Fruit fly (Drosophila melanogaster): ENCODE measurements around the gene CG42458.

Gene CG42458

DNA sequence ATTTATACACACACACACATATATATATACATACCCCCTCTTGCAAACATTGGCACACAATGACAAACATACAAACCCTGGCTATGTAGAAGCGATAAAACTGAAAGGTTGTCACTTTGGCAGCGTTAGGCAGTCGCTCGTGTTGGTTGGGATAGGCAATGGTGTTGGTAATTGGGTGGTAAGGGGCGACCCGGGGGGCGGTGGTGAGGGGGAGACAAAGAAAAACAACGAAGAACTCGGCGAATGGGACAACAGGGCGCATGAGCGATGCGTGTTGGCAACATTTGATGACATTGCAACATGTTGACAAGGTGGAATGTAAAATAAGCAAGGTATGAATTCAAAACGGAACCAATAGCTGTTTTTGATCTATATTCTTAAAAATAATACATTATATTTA, 1.0 kb upstream of the CG42458 start:
- TF ChIP-seq CG17806 (tag; optimal IDR thresholded peaks at IDR 0.05) (no peak), CG12605 (GFP tag; IDR thresholded peaks at IDR 0.05) (no peak), EcR (GFP tag; optimal IDR thresholded peaks at IDR 0.05) (no peak)

DNA sequence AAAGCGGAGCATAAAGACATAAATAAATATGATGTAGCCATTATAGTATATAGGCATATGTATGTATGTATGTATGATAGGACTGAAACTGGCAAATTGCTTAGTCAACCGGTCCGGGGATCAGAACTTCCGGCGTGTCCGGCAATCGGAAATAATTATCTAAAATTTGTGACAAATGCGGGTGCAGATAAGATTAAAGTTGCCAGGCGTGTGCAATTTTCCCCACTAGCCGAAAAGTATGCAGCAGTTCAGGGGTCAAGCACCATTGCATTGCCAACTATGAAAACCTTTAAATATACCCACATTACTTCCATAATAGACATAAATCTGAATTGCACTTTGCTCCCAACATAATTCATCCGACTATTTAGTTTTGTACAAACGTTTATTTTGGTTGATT, 8.6 kb downstream of the CG42458 start:
- TF ChIP-seq CG15710 (tag; optimal IDR thresholded peaks at IDR 0.05): no peak
- no peak for TF ChIP-seq EcR (GFP tag; optimal IDR thresholded peaks at IDR 0.05)
- no peak for TF ChIP-seq CG12605 (GFP tag; IDR thresholded peaks at IDR 0.05)
- no peak for TF ChIP-seq CG32121 (GFP tag; IDR thresholded peaks at IDR 0.05)
- TF ChIP-seq Snoo (tag; optimal IDR thresholded peaks at IDR 0.05): no peak
- TF ChIP-seq rn (GFP tag; IDR thresholded peaks at IDR 0.05): no peak
- no peak for TF ChIP-seq CG17806 (tag; optimal IDR thresholded peaks at IDR 0.05)
- no peak for TF ChIP-seq CG8159 (tag; optimal IDR thresholded peaks at IDR 0.05)
- TF ChIP-seq CG10348 (GFP tag; IDR thresholded peaks at IDR 0.05): no peak
- TF ChIP-seq CG9948 (tag; optimal IDR thresholded peaks at IDR 0.05): no peak
- no peak for TF ChIP-seq CG34367 (tag; optimal IDR thresholded peaks at IDR 0.05)
- TF ChIP-seq D1 (tag; optimal IDR thresholded peaks at IDR 0.05): no peak
- no peak for TF ChIP-seq CG4496 (GFP tag; IDR thresholded peaks at IDR 0.05)
- no peak for TF ChIP-seq gl (tag; optimal IDR thresholded peaks at IDR 0.05)
- TF ChIP-seq fd96Ca (GFP tag; IDR thresholded peaks at IDR 0.05): no peak

DNA sequence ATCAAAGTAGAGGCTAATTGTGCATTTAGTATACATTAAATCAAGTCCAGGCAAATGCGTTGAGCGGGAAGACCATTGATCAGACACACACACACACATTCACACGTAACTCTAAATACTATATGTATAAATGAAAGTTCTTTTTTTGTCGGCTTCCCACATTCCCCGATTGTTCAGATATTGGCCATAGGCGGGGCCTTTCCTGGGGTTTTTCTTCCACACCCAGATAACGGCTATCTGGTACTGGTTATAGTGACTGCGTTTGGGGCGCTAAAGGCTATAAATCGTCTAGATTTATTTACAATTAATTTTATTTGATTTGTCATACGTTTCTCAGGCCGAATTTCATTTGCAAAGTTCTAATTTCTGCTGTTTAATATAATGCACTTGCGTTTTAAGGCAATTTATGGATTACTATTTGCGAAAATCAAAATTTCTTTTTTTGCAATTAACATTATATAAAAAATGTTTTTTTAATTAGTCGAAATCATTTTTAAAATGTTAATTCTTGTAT, 9.2 kb downstream of the CG42458 start:
- TF ChIP-seq CG13204 (GFP tag; optimal IDR thresholded peaks at IDR 0.05): no peak

DNA sequence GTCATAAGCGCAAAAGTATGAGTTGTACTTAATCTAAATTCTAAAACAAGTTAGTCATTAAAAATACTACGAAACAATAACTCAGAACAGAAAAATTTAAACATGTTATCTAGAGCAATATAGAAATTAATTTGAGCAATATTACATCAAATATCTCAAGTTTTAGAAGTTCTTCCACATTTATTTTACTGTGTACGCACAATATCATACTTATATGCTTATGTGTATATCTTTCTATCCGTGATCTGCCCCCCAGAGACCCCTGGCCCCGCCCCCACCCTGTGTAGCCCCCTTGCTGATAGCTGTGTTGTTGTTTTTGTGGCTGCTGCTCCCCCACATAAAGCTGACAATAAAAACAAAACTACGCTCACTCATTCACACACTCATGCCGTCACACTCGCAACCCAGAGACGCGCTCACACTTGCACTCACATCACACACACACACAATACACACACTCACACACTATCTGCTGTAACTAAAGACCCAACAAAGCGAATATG, 9.7 kb downstream of the CG42458 start:
- TF ChIP-seq CG4496 (GFP tag; IDR thresholded peaks at IDR 0.05) (peak; percentile 79), Ets98B (GFP tag; IDR thresholded peaks at IDR 0.05) (peak; percentile 65), CG13204 (GFP tag; optimal IDR thresholded peaks at IDR 0.05) (peak; percentile 28), CG32121 (GFP tag; IDR thresholded peaks at IDR 0.05) (peak; percentile 74; the same call in 1 of the 2 replicates), fd96Ca (GFP tag; IDR thresholded peaks at IDR 0.05) (peak; percentile 66; the same call in 2 of the 3 replicates), Snoo (tag; optimal IDR thresholded peaks at IDR 0.05) (no peak), D1 (tag; optimal IDR thresholded peaks at IDR 0.05) (peak; percentile 27), CG14655 (GFP tag; optimal IDR thresholded peaks at IDR 0.05) (peak; percentile 56), EcR (GFP tag; optimal IDR thresholded peaks at IDR 0.05) (peak; percentile 76), CG34367 (tag; optimal IDR thresholded peaks at IDR 0.05) (peak; percentile 42), Pif1A (GFP tag; optimal IDR thresholded peaks at IDR 0.05) (no peak), CG15710 (tag; optimal IDR thresholded peaks at IDR 0.05) (peak; percentile 9), CG12605 (GFP tag; IDR thresholded peaks at IDR 0.05) (peak; percentile 74), Pif1B (GFP tag; optimal IDR thresholded peaks at IDR 0.05) (no peak), CG9948 (tag; optimal IDR thresholded peaks at IDR 0.05) (peak; percentile 56), CG8159 (tag; optimal IDR thresholded peaks at IDR 0.05) (peak; percentile 39), CG10348 (GFP tag; IDR thresholded peaks at IDR 0.05) (no peak), rn (GFP tag; IDR thresholded peaks at IDR 0.05) (peak; percentile 50; the same call in 1 of the 2 replicates), gl (tag; optimal IDR thresholded peaks at IDR 0.05) (peak; percentile 64), CG17806 (tag; optimal IDR thresholded peaks at IDR 0.05) (peak; percentile 33), CG8301 (tag; optimal IDR thresholded peaks at IDR 0.05) (peak; percentile 34)

DNA sequence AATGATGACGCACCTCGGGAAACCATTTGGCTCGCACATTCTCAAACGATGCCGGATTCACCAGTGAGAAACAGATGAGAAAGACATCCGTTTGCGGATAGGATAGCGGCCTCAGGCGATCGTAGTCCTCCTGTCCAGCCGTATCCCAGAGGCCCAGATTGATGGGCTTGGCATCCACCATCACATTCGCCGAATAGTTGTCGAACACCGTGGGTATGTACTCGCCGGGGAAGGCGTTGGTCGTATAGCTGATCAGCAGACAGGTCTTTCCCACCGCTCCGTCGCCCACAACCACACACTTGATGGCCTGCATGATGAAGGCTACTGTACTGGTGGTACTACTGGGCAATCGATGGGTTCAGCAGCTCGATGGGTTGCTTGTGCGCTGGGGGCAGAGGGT, 10.6 kb downstream of the CG42458 start:
- no peak for TF ChIP-seq CG4496 (GFP tag; IDR thresholded peaks at IDR 0.05)
- TF ChIP-seq CG9948 (tag; optimal IDR thresholded peaks at IDR 0.05): no peak
- no peak for TF ChIP-seq CG10348 (GFP tag; IDR thresholded peaks at IDR 0.05)
- no peak for TF ChIP-seq CG32121 (GFP tag; IDR thresholded peaks at IDR 0.05)
- TF ChIP-seq CG8301 (tag; optimal IDR thresholded peaks at IDR 0.05): no peak
- no peak for TF ChIP-seq EcR (GFP tag; optimal IDR thresholded peaks at IDR 0.05)
- TF ChIP-seq CG34367 (tag; optimal IDR thresholded peaks at IDR 0.05): no peak
- no peak for TF ChIP-seq Ets98B (GFP tag; IDR thresholded peaks at IDR 0.05)
- no peak for TF ChIP-seq Pif1B (GFP tag; optimal IDR thresholded peaks at IDR 0.05)
- no peak for TF ChIP-seq gl (tag; optimal IDR thresholded peaks at IDR 0.05)
- no peak for TF ChIP-seq CG15710 (tag; optimal IDR thresholded peaks at IDR 0.05)

DNA sequence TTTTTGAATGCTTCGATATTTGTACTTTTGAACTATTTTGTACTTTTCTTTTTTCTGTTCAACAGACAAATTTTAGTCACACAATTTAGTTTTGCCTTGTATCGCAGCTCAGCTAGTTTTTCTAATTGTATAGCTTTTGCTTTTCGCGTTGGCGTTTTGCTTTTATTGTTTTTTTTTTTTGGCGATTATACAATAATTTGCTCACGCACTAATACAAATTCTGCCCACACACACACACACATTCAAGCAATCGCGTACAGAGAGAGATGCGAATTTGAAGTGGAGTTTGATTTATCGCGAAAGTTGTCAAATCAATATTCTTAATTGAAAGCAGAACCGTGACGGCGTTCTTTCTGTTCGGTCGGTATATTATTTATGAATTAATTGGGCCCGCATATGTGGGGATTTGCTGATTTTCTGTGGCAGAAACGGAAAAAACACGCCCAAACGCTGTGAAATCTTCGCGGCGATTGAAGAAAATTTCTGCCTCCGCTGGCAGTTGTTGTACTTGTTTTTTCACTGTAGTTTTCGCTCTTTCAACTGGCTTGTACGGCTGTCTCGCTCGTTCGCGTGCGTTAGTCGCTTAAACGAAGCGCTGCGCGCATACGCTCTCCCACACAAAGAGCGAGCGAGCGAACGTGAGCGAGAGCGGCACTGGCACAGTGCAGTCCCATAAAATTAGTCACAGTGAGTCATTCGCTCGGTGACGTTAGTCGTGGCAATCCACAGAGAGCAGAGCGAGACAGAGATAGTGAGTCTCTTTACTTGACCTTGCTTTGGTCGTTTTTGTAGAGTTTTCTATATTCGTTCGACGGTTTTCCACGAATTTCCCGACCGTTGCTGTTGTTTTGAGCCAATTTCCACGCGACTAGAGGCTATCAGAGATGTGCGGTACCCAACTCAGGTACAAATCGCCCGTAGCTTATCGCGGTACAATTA, 11.4 kb downstream of the CG42458 start, which contains the start of gene Rac2:
Gene Rac2, minus strand, starts transcription at position 476 of the 939 bp plus-strand sequence.
- TF ChIP-seq CG4496 (GFP tag; IDR thresholded peaks at IDR 0.05): peak; percentile 72
- peak; percentile 52 for TF ChIP-seq gl (tag; optimal IDR thresholded peaks at IDR 0.05)
- peak; percentile 74; the same call in 2 of the 3 replicates for TF ChIP-seq fd96Ca (GFP tag; IDR thresholded peaks at IDR 0.05)
- TF ChIP-seq Snoo (tag; optimal IDR thresholded peaks at IDR 0.05): peak; percentile 21
- peak; percentile 68 for TF ChIP-seq CG32121 (GFP tag; IDR thresholded peaks at IDR 0.05)
- TF ChIP-seq CG8301 (tag; optimal IDR thresholded peaks at IDR 0.05): peak; percentile 58
- peak; percentile 63 for TF ChIP-seq CG14655 (GFP tag; optimal IDR thresholded peaks at IDR 0.05)
- TF ChIP-seq CG17806 (tag; optimal IDR thresholded peaks at IDR 0.05): peak; percentile 10
- TF ChIP-seq Pif1B (GFP tag; optimal IDR thresholded peaks at IDR 0.05): peak; percentile 65
- peak; percentile 48 for TF ChIP-seq CG8159 (tag; optimal IDR thresholded peaks at IDR 0.05)
- peak; percentile 68 for TF ChIP-seq EcR (GFP tag; optimal IDR thresholded peaks at IDR 0.05)
- no peak for TF ChIP-seq CG10348 (GFP tag; IDR thresholded peaks at IDR 0.05)
- TF ChIP-seq CG34367 (tag; optimal IDR thresholded peaks at IDR 0.05): peak; percentile 26
- TF ChIP-seq Pif1A (GFP tag; optimal IDR thresholded peaks at IDR 0.05): peak; percentile 53
- peak; percentile 57 for TF ChIP-seq CG12605 (GFP tag; IDR thresholded peaks at IDR 0.05)
- peak; percentile 67 for TF ChIP-seq Ets98B (GFP tag; IDR thresholded peaks at IDR 0.05)
- peak; percentile 64 for TF ChIP-seq CG13204 (GFP tag; optimal IDR thresholded peaks at IDR 0.05)
- TF ChIP-seq CG9948 (tag; optimal IDR thresholded peaks at IDR 0.05): peak; percentile 45
- TF ChIP-seq CG15710 (tag; optimal IDR thresholded peaks at IDR 0.05): peak; percentile 20
- no peak for TF ChIP-seq rn (GFP tag; IDR thresholded peaks at IDR 0.05)
- TF ChIP-seq D1 (tag; optimal IDR thresholded peaks at IDR 0.05): no peak

Data from whole organism, pupa.